Fruit fly (Drosophila melanogaster) whole organism, embryonic: Measurements from ENCODE around the gene CG9919.

Experiments used
- C15 ChIP-seq: fragments of 200-800 bp; sonication (Bioruptor generic); IDR thresholded peaks from 3 replicates; pipeline ENCODE4 v1.3.6; 2022; ENCODE audit warnings: missing biosample characterization, missing genetic modification characterization
- CG1024 ChIP-seq: fragments of 200-800 bp; sonication (Bioruptor generic); IDR thresholded peaks from 2 replicates; pipeline ENCODE4 v1.3.6; 2022; ENCODE audit warnings: missing biosample characterization, missing genetic modification characterization
- CG10431 ChIP-seq: fragments of 200-800 bp; sonication (Bioruptor generic); optimal IDR thresholded peaks from 3 replicates; lab custom pipeline; 2018; ENCODE audit warnings: missing biosample characterization, mild to moderate bottlenecking, missing genetic modification characterization
- CG12744 ChIP-seq: fragments of 200-800 bp; sonication (Bioruptor generic); optimal IDR thresholded peaks from 2 replicates; lab custom pipeline; 2016; ENCODE audit warnings: missing biosample characterization, missing genetic modification characterization
- CG13296 ChIP-seq: fragments of 200-800 bp; sonication (Bioruptor generic); optimal IDR thresholded peaks from 3 replicates; lab custom pipeline; 2018; ENCODE audit warnings: missing biosample characterization, mild to moderate bottlenecking, missing genetic modification characterization
- CG13894 ChIP-seq: fragments of 200-800 bp; sonication (Bioruptor generic); optimal IDR thresholded peaks from 3 replicates; lab custom pipeline; 2018; ENCODE audit warnings: missing biosample characterization, mild to moderate bottlenecking, missing genetic modification characterization, moderate library complexity
- CG16815 ChIP-seq: fragments of 200-800 bp; sonication (Bioruptor generic); optimal IDR thresholded peaks from 3 replicates; lab custom pipeline; 2017; ENCODE audit warnings: missing biosample characterization, mild to moderate bottlenecking, missing genetic modification characterization
- CG2120 ChIP-seq: fragments of 200-800 bp; sonication (Bioruptor generic); optimal IDR thresholded peaks from 3 replicates; lab custom pipeline; 2016; ENCODE audit warnings: missing biosample characterization, missing genetic modification characterization
- CG32532 ChIP-seq: fragments of 200-800 bp; sonication (Bioruptor generic); IDR thresholded peaks from 2 replicates; pipeline ENCODE4 v1.3.6; 2022; ENCODE audit warnings: missing biosample characterization, missing genetic modification characterization
- CG32772 ChIP-seq: fragments of 200-800 bp; sonication (Bioruptor generic); IDR thresholded peaks from 2 replicates; pipeline ENCODE4 v1.3.6; 2022; ENCODE audit warnings: missing biosample characterization, missing genetic modification characterization
- CG34376 ChIP-seq: fragments of 200-800 bp; sonication (Bioruptor generic); optimal IDR thresholded peaks from 2 replicates; lab custom pipeline; 2018; ENCODE audit warnings: missing biosample characterization, mild to moderate bottlenecking, missing genetic modification characterization
- CG34422 ChIP-seq: fragments of 200-800 bp; sonication (Bioruptor generic); IDR thresholded peaks from 3 replicates; pipeline ENCODE4 v1.3.6; 2022; ENCODE audit warnings: missing biosample characterization, missing genetic modification characterization
- CG42726 ChIP-seq: fragments of 200-800 bp; sonication (Bioruptor generic); IDR thresholded peaks from 2 replicates; pipeline ENCODE4 v1.3.6; 2022; ENCODE audit warnings: missing biosample characterization, missing genetic modification characterization; ENCODE audit not compliant: partially characterized antibody
- CG7372 ChIP-seq: fragments of 200-800 bp; sonication (Bioruptor generic); IDR thresholded peaks from 2 replicates; pipeline ENCODE4 v1.3.6; 2022; ENCODE audit warnings: missing biosample characterization, missing genetic modification characterization
- CG7928 ChIP-seq: fragments of 200-800 bp; sonication (Bioruptor generic); optimal IDR thresholded peaks from 2 replicates; lab custom pipeline; 2017; ENCODE audit warnings: missing biosample characterization, mild to moderate bottlenecking, missing genetic modification characterization
- CG8924 ChIP-seq: fragments of 200-800 bp; optimal IDR thresholded peaks from 3 replicates; lab custom pipeline; 2019; ENCODE audit warnings: missing biosample characterization, mild to moderate bottlenecking, missing genetic modification characterization, moderate library complexity
- CG9437 ChIP-seq: fragments of 200-800 bp; sonication (Bioruptor generic); optimal IDR thresholded peaks from 2 replicates; lab custom pipeline; 2018; ENCODE audit warnings: missing biosample characterization, mild to moderate bottlenecking, missing genetic modification characterization
- CG9797 ChIP-seq: fragments of 200-800 bp; sonication (Bioruptor generic); optimal IDR thresholded peaks from 3 replicates; lab custom pipeline; 2018; ENCODE audit warnings: missing biosample characterization, mild to moderate bottlenecking, missing genetic modification characterization
- Dbx ChIP-seq: fragments of 200-800 bp; sonication (Bioruptor generic); IDR thresholded peaks from 3 replicates; pipeline ENCODE4 v1.3.6; 2022; ENCODE audit warnings: missing biosample characterization, missing genetic modification characterization
- Dp ChIP-seq: fragments of 200-800 bp; sonication (Bioruptor generic); optimal IDR thresholded peaks from 2 replicates; lab custom pipeline; 2018; ENCODE audit warnings: missing biosample characterization, mild to moderate bottlenecking, missing genetic modification characterization, moderate library complexity
- H2.0 ChIP-seq: fragments of 200-800 bp; sonication (Bioruptor generic); IDR thresholded peaks from 2 replicates; pipeline ENCODE4 v1.3.6; 2022; ENCODE audit warnings: missing biosample characterization, missing genetic modification characterization
- HLH4C ChIP-seq: fragments of 200-800 bp; sonication (Bioruptor generic); IDR thresholded peaks from 3 replicates; pipeline ENCODE4 v1.3.6; 2022; ENCODE audit warnings: missing biosample characterization, missing genetic modification characterization; ENCODE audit not compliant: partially characterized antibody
- Myb ChIP-seq: fragments of 200-800 bp; sonication (Bioruptor generic); optimal IDR thresholded peaks from 2 replicates; lab custom pipeline; 2016; ENCODE audit warnings: missing biosample characterization, missing genetic modification characterization
- Oaz ChIP-seq: fragments of 200-800 bp; sonication (Bioruptor generic); IDR thresholded peaks from 2 replicates; pipeline ENCODE4 v1.3.6; 2022; ENCODE audit warnings: missing biosample characterization, missing genetic modification characterization
- Optix ChIP-seq: fragments of 200-800 bp; sonication (Bioruptor generic); IDR thresholded peaks from 3 replicates; pipeline ENCODE4 v1.3.6; 2022; ENCODE audit warnings: missing biosample characterization, missing genetic modification characterization
- Scr ChIP-seq: fragments of 200-800 bp; sonication (Bioruptor generic); IDR thresholded peaks from 2 replicates; pipeline ENCODE4 v1.3.6; 2022; ENCODE audit warnings: missing biosample characterization, missing genetic modification characterization; ENCODE audit not compliant: partially characterized antibody
- Sox102F ChIP-seq: fragments of 200-800 bp; sonication (Bioruptor generic); optimal IDR thresholded peaks from 2 replicates; lab custom pipeline; 2018; ENCODE audit warnings: missing biosample characterization, mild to moderate bottlenecking, missing genetic modification characterization, moderate library complexity
- Xbp1 ChIP-seq: fragments of 200-800 bp; sonication (Bioruptor generic); optimal IDR thresholded peaks from 3 replicates; lab custom pipeline; 2016; ENCODE audit warnings: missing biosample characterization, mild to moderate bottlenecking, missing genetic modification characterization
- ac ChIP-seq: fragments of 200-800 bp; sonication (Bioruptor generic); optimal IDR thresholded peaks from 3 replicates; lab custom pipeline; 2017; ENCODE audit warnings: missing biosample characterization, mild to moderate bottlenecking, missing genetic modification characterization
- ase ChIP-seq: fragments of 200-800 bp; sonication (Bioruptor generic); IDR thresholded peaks from 3 replicates; pipeline ENCODE4 v1.3.6; 2022; ENCODE audit warnings: missing biosample characterization, missing genetic modification characterization
- ash1 ChIP-seq: fragments of 200-800 bp; sonication (Bioruptor generic); optimal IDR thresholded peaks from 2 replicates; lab custom pipeline; 2018; ENCODE audit warnings: missing biosample characterization, mild to moderate bottlenecking, missing genetic modification characterization
- bcd ChIP-seq: fragments of 200-800 bp; sonication (Bioruptor generic); optimal IDR thresholded peaks from 2 replicates; lab custom pipeline; 2017; ENCODE audit warnings: missing biosample characterization, mild to moderate bottlenecking, missing genetic modification characterization
- ci ChIP-seq: fragments of 200-800 bp; sonication (Bioruptor generic); IDR thresholded peaks from 3 replicates; pipeline ENCODE4 v1.3.6; 2022; ENCODE audit warnings: missing biosample characterization, missing genetic modification characterization
- dysf ChIP-seq: fragments of 200-800 bp; sonication (Bioruptor generic); IDR thresholded peaks from 3 replicates; pipeline ENCODE4 v1.3.6; 2022; ENCODE audit warnings: missing biosample characterization, missing genetic modification characterization
- eve ChIP-seq, 2 experiments: fragments of >200 bp; optimal IDR thresholded peaks; 2 replicates each; lab custom pipeline; 2017; ENCODE audit warnings: missing biosample characterization in 2 of 2, missing genetic modification characterization in 2 of 2
- hb ChIP-seq: fragments of 200-800 bp; sonication (Bioruptor generic); IDR thresholded peaks from 3 replicates; pipeline ENCODE4 v1.3.6; 2022; ENCODE audit warnings: missing biosample characterization, missing genetic modification characterization; ENCODE audit not compliant: partially characterized antibody
- hkb ChIP-seq, 2 experiments: fragments of 200-800 bp in 1 of 2; fragments of >200 bp in 1 of 2; sonication (Bioruptor generic) in 1 of 2; IDR thresholded peaks in 1 of 2; optimal IDR thresholded peaks in 1 of 2; 2 replicates each; pipeline versions ENCODE4 v1.3.6 to Lab custom; 2017 to 2022; ENCODE audit warnings: missing biosample characterization in 1 of 2, missing genetic modification characterization in 1 of 2
- jumu ChIP-seq: fragments of 200-800 bp; sonication (Bioruptor generic); optimal IDR thresholded peaks from 3 replicates; lab custom pipeline; 2016; ENCODE audit warnings: missing biosample characterization, missing genetic modification characterization
- ken ChIP-seq: fragments of 200-800 bp; sonication (Bioruptor generic); IDR thresholded peaks from 3 replicates; pipeline ENCODE4 v1.3.6; 2022; ENCODE audit warnings: missing biosample characterization, missing genetic modification characterization
- lbe ChIP-seq: fragments of 200-800 bp; sonication (Bioruptor generic); optimal IDR thresholded peaks from 2 replicates; lab custom pipeline; 2016; ENCODE audit warnings: missing biosample characterization, mild to moderate bottlenecking, missing genetic modification characterization
- lilli ChIP-seq: fragments of 200-800 bp; sonication (Bioruptor generic); optimal IDR thresholded peaks from 3 replicates; lab custom pipeline; 2016; ENCODE audit warnings: missing biosample characterization, missing genetic modification characterization
- mirr ChIP-seq: fragments of 200-800 bp; sonication (Bioruptor generic); optimal IDR thresholded peaks from 3 replicates; lab custom pipeline; 2018; ENCODE audit warnings: missing biosample characterization, mild to moderate bottlenecking, missing genetic modification characterization
- oc ChIP-seq: fragments of 200-800 bp; sonication (Bioruptor generic); optimal IDR thresholded peaks from 2 replicates; lab custom pipeline; 2018; ENCODE audit warnings: missing biosample characterization, mild to moderate bottlenecking, missing genetic modification characterization, moderate library complexity
- repo ChIP-seq: fragments of 200-800 bp; sonication (Bioruptor generic); optimal IDR thresholded peaks from 2 replicates; lab custom pipeline; 2016; ENCODE audit warnings: missing biosample characterization, missing genetic modification characterization
- sima ChIP-seq: fragments of 200-800 bp; sonication (Bioruptor generic); optimal IDR thresholded peaks from 2 replicates; lab custom pipeline; 2016; ENCODE audit warnings: missing biosample characterization, missing genetic modification characterization
- tgo ChIP-seq: fragments of 200-800 bp; sonication (Bioruptor generic); IDR thresholded peaks from 3 replicates; pipeline ENCODE4 v1.3.6; 2022; ENCODE audit warnings: missing biosample characterization, missing genetic modification characterization
- tin ChIP-seq: fragments of 200-800 bp; sonication (Bioruptor generic); optimal IDR thresholded peaks from 3 replicates; lab custom pipeline; 2016; ENCODE audit warnings: missing biosample characterization, missing genetic modification characterization
- toy ChIP-seq: fragments of 200-800 bp; sonication (Bioruptor generic); IDR thresholded peaks from 2 replicates; pipeline ENCODE4 v1.3.6; 2022; ENCODE audit warnings: missing biosample characterization, missing genetic modification characterization
- vfl ChIP-seq: fragments of 200-800 bp; sonication (Bioruptor generic); optimal IDR thresholded peaks from 2 replicates; lab custom pipeline; 2016; ENCODE audit warnings: missing biosample characterization, missing genetic modification characterization

CG9919 gene

DNA sequence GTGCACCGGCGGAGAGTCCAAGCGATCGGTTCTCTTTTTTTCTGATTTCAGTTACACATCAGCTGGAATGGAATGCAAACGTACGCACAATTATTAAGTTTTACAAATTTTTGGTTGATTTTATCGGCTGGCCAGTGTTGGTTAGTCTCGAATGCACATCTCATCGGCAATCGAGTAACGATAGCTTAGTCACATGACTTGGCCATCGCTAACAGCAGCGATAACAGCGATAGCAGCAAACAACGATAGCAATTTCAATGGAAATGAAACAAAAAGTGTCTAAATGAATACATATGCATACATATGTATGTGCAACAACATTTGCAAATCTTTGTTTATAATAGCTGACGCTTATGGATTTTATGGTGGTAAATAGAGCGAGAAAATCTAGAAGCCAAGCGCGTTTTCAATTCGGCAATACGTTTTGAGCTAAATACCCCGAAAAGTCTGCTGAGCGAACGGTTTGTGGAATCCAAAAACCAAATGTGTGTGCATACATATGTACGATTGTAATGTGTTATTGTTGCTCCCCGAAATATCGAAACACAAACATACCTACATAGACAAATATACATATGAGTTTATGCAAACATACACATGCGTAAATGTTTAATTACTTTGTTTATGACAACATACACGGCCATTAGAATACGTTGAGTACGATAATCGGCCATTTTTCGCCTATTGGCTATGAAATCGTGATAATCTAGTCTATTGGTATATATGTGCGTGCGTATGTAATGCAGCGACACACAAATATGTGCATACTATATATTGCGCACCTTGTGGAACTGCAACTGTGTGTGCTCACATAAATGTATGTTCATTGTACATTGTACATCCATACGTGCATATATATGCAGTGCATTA lies 33.9 kb downstream of the CG9919 start, which contains the start of gene CG3632 (continued):
- TF ChIP-seq vfl, result peak; percentile 42
- TF ChIP-seq Myb (GFP tag; lab: Kevin White, UChicago), result peak; percentile 54
- TF ChIP-seq CG1024 (GFP tag; lab: Robert Waterston, UW), result no peak
- peak; percentile 88 for TF ChIP-seq HLH4C
- peak; percentile 58 for TF ChIP-seq CG8924
- TF ChIP-seq CG12744 (GFP tag; lab: Kevin White, UChicago), result peak; percentile 27
- TF ChIP-seq CG16815 (GFP tag; lab: Kevin White, UChicago), result no peak
- TF ChIP-seq hkb (optimal IDR thresholded peaks at IDR 0.05; lab: Kevin White, UChicago), result no peak
- TF ChIP-seq hkb (GFP tag; IDR thresholded peaks at IDR 0.05; lab: Robert Waterston, UW), result no peak
- TF ChIP-seq bcd (GFP tag; lab: Kevin White, UChicago), result no peak
- TF ChIP-seq CG9437 (GFP tag; lab: Kevin White, UChicago), result no peak
- peak; percentile 28; the same call in 1 of the 2 replicates for TF ChIP-seq H2.0 (GFP tag; lab: Robert Waterston, UW)
- no peak for TF ChIP-seq oc (tag; lab: Kevin White, UChicago)
- TF ChIP-seq Dp (GFP tag; lab: Kevin White, UChicago), result peak; percentile 32
- TF ChIP-seq ci (GFP tag; lab: Robert Waterston, UW), result no peak; the same call in 2 of the 3 replicates
- TF ChIP-seq Sox102F, result no peak
- TF ChIP-seq sima (GFP tag; lab: Kevin White, UChicago), result no peak
- TF ChIP-seq Optix (GFP tag; lab: Robert Waterston, UW), result no peak
- TF ChIP-seq Scr (GFP tag; lab: Robert Waterston, UW), result peak; percentile 76
- no peak for TF ChIP-seq ash1 (GFP tag; lab: Kevin White, UChicago)
- no peak for TF ChIP-seq CG13894 (tag; lab: Kevin White, UChicago)
- TF ChIP-seq eve (GFP tag; optimal IDR thresholded peaks at IDR 0.05; lab: Kevin White, UChicago), result no peak
- no peak for TF ChIP-seq dysf
- TF ChIP-seq tin (GFP tag; lab: Kevin White, UChicago), result peak; percentile 51
- peak; percentile 19 for TF ChIP-seq jumu
- TF ChIP-seq CG10431 (GFP tag; lab: Kevin White, UChicago), result no peak
- TF ChIP-seq hb (GFP tag; lab: Robert Waterston, UW), result peak; percentile 85
- peak; percentile 74; the same call in 1 of the 2 replicates for TF ChIP-seq CG42726
- TF ChIP-seq ase (GFP tag; lab: Robert Waterston, UW), result no peak
- TF ChIP-seq CG32772 (GFP tag; lab: Robert Waterston, UW), result no peak
- peak; percentile 55 for TF ChIP-seq repo (GFP tag; lab: Kevin White, UChicago)
- no peak for TF ChIP-seq C15
- peak; percentile 7 for TF ChIP-seq CG13296 (GFP tag; lab: Kevin White, UChicago)
- 0 out of 3 replicates have a peak, but pooled peaks have one; percentile 10 for TF ChIP-seq CG34422 (GFP tag; lab: Robert Waterston, UW)
- no peak for TF ChIP-seq Oaz (GFP tag; lab: Robert Waterston, UW)
- peak; percentile 49; the same call in 1 of the 2 replicates for TF ChIP-seq CG7372
- TF ChIP-seq CG32532, result peak; percentile 47
- peak; percentile 69; the same call in 2 of the 3 replicates for TF ChIP-seq Dbx
- peak; percentile 73 for TF ChIP-seq CG2120
- no peak for TF ChIP-seq tgo (GFP tag; lab: Robert Waterston, UW)
- no peak for TF ChIP-seq ac
- TF ChIP-seq mirr (GFP tag; lab: Kevin White, UChicago), result peak; percentile 51
- peak; percentile 60 for TF ChIP-seq lbe
- TF ChIP-seq toy (GFP tag; lab: Robert Waterston, UW), result no peak
- peak; percentile 58 for TF ChIP-seq CG7928 (GFP tag; lab: Kevin White, UChicago)
- peak; percentile 77 for TF ChIP-seq lilli (GFP tag; lab: Kevin White, UChicago)
- TF ChIP-seq CG9797 (GFP tag; lab: Kevin White, UChicago), result peak; percentile 30
- peak; percentile 37 for TF ChIP-seq CG34376 (GFP tag; lab: Kevin White, UChicago)
- peak; percentile 42 for TF ChIP-seq Xbp1 (GFP tag; lab: Kevin White, UChicago)
- peak; percentile 56; the same call in 2 of the 3 replicates for TF ChIP-seq ken
